Fruit fly (Drosophila melanogaster) whole organism, embryonic: Measurements from ENCODE around the gene Dic2.

ENCODE experiments used
- CG4617 ChIP-seq: fragments of 200-800 bp; sonication (Bioruptor generic); optimal IDR thresholded peaks from 3 replicates; lab custom pipeline; 2016; ENCODE audit warnings: missing biosample characterization, missing genetic modification characterization, borderline replicate concordance
- Dbx ChIP-seq: fragments of 200-800 bp; sonication (Bioruptor generic); IDR thresholded peaks from 3 replicates; pipeline ENCODE4 v1.3.6; 2022; ENCODE audit warnings: missing biosample characterization, missing genetic modification characterization
- Sox102F ChIP-seq: fragments of 200-800 bp; sonication (Bioruptor generic); optimal IDR thresholded peaks from 2 replicates; lab custom pipeline; 2018; ENCODE audit warnings: missing biosample characterization, mild to moderate bottlenecking, missing genetic modification characterization, moderate library complexity
- dimm ChIP-seq: fragments of 200-800 bp; sonication (Bioruptor generic); IDR thresholded peaks from 2 replicates; pipeline ENCODE4 v1.3.6; 2022; ENCODE audit warnings: missing biosample characterization, missing genetic modification characterization
- emc ChIP-seq: fragments of 200-800 bp; sonication (Bioruptor generic); optimal IDR thresholded peaks from 2 replicates; lab custom pipeline; 2016; ENCODE audit warnings: missing biosample characterization, missing genetic modification characterization
- pho ChIP-seq: fragments of 200-800 bp; sonication (Bioruptor generic); optimal IDR thresholded peaks from 2 replicates; lab custom pipeline; 2016; ENCODE audit warnings: missing biosample characterization, missing genetic modification characterization

DNA sequence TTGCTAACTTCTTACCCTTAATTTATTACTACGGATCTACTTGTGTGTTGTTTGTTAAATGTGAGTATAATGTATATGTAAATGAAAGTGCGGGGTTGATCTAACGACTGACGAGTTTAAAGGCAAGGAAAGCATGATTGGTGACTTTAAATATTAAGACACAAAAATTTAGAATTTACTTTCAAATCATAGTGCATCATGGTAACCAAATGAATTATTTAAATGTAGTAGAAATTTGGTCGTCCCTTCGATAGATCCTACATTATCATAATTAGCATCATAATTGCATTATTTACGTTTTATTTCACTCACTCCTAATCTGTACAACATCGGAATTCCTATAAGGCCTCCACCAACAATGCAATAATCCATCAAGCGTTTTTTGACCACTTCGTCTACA, at the start of gene Dic2:
- TF ChIP-seq Sox102F (GFP tag; lab: Kevin White, UChicago), result no peak
- no peak for TF ChIP-seq Dbx (GFP tag; lab: Robert Waterston, UW)
- no peak for TF ChIP-seq emc (GFP tag; lab: Kevin White, UChicago)
- TF ChIP-seq dimm (GFP tag; lab: Robert Waterston, UW), result no peak
- TF ChIP-seq pho, result no peak
- no peak for TF ChIP-seq CG4617 (GFP tag; lab: Kevin White, UChicago)
